Fruit fly (Drosophila melanogaster): ENCODE data around the gene CG13255.

dm6 chr3L:20837831-20838301 lies 578 bp downstream of the CG13255 start:
- TF ChIP-seq gl (tag; optimal IDR thresholded peaks at IDR 0.05) (no peak), CG10348 (GFP tag; IDR thresholded peaks at IDR 0.05) (no peak), CG32121 (GFP tag; IDR thresholded peaks at IDR 0.05) (no peak), Pif1A (GFP tag; optimal IDR thresholded peaks at IDR 0.05) (no peak), Snoo (tag; optimal IDR thresholded peaks at IDR 0.05) (no peak), CG12605 (GFP tag; IDR thresholded peaks at IDR 0.05) (no peak), EcR (GFP tag; optimal IDR thresholded peaks at IDR 0.05) (no peak), CG13204 (GFP tag; optimal IDR thresholded peaks at IDR 0.05) (no peak), CG14655 (GFP tag; optimal IDR thresholded peaks at IDR 0.05) (no peak), fd96Ca (GFP tag; IDR thresholded peaks at IDR 0.05) (no peak), CG34367 (tag; optimal IDR thresholded peaks at IDR 0.05) (no peak), CG17806 (tag; optimal IDR thresholded peaks at IDR 0.05) (no peak)

All from whole organism, pupa.